Worm (Caenorhabditis elegans): ENCODE results near the gene M02E1.1.
A peak's percentile ranks its signal among the peaks of the same experiment; 100 is the strongest.
"Not testable (repeated sequence)": the region's sequence is repeated elsewhere in the genome, so short reads cannot be mapped to it uniquely, and the experiment has no call there.

M02E1.1 gene

DNA sequence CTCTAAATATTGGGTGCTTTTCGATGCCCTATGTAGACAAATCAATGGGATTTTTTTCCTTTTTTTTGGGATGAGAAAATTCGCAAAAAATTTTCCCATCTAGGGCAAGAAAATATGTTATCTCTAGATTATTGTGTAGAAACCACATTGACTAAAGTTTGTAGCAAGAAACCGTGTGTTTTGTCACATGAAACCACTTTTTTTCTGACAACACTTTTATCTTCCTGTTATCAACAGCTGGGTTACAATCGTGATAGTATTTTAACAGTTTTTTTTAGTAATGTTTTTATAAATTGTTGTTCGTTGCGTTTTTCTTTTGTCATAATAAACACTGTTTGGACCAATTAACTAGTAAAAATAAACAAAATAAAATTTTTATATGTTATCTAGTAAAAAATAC is 13.7 kb upstream of the M02E1.1 start:
- TF ChIP-seq klf-2 (GFP tag; conservative IDR thresholded peaks at IDR 0.05) (no peak), T22C8.4 (GFP tag; IDR thresholded peaks at IDR 0.05) (no peak), flt-1 (GFP tag; IDR thresholded peaks at IDR 0.05) (no peak), ztf-23 (GFP tag; IDR thresholded peaks at IDR 0.05) (no peak), tab-1 (GFP tag; IDR thresholded peaks at IDR 0.05) (no peak), ref-1 (GFP tag; conservative IDR thresholded peaks at IDR 0.05) (no peak), med-1 (GFP tag; optimal IDR thresholded peaks at IDR 0.05; ENCODE audit: insufficient read depth) (no peak), cog-1 (tag; optimal IDR thresholded peaks at IDR 0.05) (no peak), ztf-29 (GFP tag; IDR thresholded peaks at IDR 0.05) (no peak)

DNA sequence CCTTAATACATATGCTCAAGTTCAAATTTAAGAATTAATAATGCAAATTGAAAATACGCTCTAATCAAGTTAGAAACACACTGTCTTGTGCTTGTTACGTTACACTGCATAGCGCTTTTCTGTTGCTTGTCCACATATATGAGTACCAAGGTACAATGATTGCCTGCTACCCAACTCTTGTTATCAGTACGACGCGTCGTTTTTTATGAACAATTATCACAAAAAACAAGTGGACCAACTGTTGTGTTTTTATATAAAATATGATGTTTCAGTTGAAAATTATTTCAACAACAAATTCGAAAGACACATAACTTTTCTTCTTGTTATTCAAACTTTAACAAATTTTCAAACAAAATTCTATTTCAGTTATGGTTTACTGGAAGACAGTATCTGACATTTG is 13.0 kb upstream of the M02E1.1 start, which contains the start of gene M02E1.4:
TSS of gene M02E1.4 (plus strand) at position 367 of the 400 bp plus-strand sequence.
- TF ChIP-seq ztf-29 (GFP tag; IDR thresholded peaks at IDR 0.05) (no peak), flt-1 (GFP tag; IDR thresholded peaks at IDR 0.05) (no peak), cog-1 (tag; optimal IDR thresholded peaks at IDR 0.05) (no peak), T22C8.4 (GFP tag; IDR thresholded peaks at IDR 0.05) (no peak), med-1 (GFP tag; optimal IDR thresholded peaks at IDR 0.05; ENCODE audit: insufficient read depth) (no peak), ztf-23 (GFP tag; IDR thresholded peaks at IDR 0.05) (no peak), klf-2 (GFP tag; conservative IDR thresholded peaks at IDR 0.05) (no peak), tab-1 (GFP tag; IDR thresholded peaks at IDR 0.05) (no peak), ref-1 (GFP tag; conservative IDR thresholded peaks at IDR 0.05) (no peak)

- not testable (repeated sequence) for TF ChIP-seq med-1 (GFP tag; optimal IDR thresholded peaks at IDR 0.05; ENCODE audit: insufficient read depth); ztf-29 (GFP tag; IDR thresholded peaks at IDR 0.05); flt-1 (GFP tag; IDR thresholded peaks at IDR 0.05)
These were observed 3.7 kb upstream of the M02E1.1 start, which contains the start of gene M02E1.3 for ce11 chrX:322223-322622. Gene M02E1.3, plus strand, starts transcription at chrX:322523.

DNA sequence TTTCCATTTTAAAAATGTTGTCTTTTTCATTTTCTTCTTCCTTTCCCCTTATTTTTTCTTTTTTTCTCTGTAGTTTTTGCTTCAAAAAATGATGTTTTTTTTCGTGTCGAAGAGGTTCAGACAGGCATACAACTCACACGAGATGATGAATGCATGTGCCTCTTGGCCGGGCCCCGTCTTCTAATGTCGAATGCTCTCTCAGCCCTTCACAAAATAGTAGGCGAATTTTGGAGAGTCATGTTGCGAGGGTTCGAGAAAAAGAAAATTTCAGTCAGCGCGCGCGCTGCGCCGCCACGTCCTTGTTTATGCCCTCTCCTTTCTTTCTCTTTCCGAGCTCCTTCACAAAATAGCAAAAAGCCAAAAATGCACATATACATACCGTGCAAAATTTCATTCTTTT is 1.9 kb upstream of the M02E1.1 start:
- TF ChIP-seq med-1 (GFP tag; optimal IDR thresholded peaks at IDR 0.05; ENCODE audit: insufficient read depth) (no peak), ztf-23 (GFP tag; IDR thresholded peaks at IDR 0.05) (no peak), T22C8.4 (GFP tag; IDR thresholded peaks at IDR 0.05) (no peak), ref-1 (GFP tag; conservative IDR thresholded peaks at IDR 0.05) (no peak), ztf-29 (GFP tag; IDR thresholded peaks at IDR 0.05) (no peak), cog-1 (tag; optimal IDR thresholded peaks at IDR 0.05) (no peak), flt-1 (GFP tag; IDR thresholded peaks at IDR 0.05) (no peak), klf-2 (GFP tag; conservative IDR thresholded peaks at IDR 0.05) (no peak), tab-1 (GFP tag; IDR thresholded peaks at IDR 0.05) (no peak)

DNA sequence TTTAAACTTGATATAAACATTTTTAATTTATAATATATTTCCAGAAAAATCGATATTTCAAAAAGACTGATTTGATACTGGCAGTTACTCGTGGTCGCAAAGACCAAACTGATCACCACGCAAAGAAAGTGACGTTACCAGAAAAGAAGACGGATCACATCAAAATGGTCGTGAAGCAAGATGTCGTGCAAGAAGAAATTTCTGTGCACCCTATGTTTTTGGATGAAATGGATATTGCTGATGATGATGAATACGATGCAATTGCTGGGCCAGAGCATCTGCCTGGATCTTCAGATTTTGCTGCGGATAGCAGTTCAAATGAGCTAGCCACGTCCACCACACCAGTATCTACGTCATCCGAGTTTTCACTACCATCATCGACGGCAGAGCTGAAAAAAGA is 2.8 kb downstream of the M02E1.1 start:
- no peak for TF ChIP-seq ztf-23 (GFP tag; IDR thresholded peaks at IDR 0.05)
- no peak for TF ChIP-seq tab-1 (GFP tag; IDR thresholded peaks at IDR 0.05)
- no peak for TF ChIP-seq flt-1 (GFP tag; IDR thresholded peaks at IDR 0.05)
- TF ChIP-seq T22C8.4 (GFP tag; IDR thresholded peaks at IDR 0.05) = no peak
- no peak for TF ChIP-seq ref-1 (GFP tag; conservative IDR thresholded peaks at IDR 0.05)
- no peak for TF ChIP-seq ztf-29 (GFP tag; IDR thresholded peaks at IDR 0.05)

ce11 chrX:330861-331260 is 5.0 kb downstream of the M02E1.1 start:
- TF ChIP-seq flt-1 (GFP tag; IDR thresholded peaks at IDR 0.05) = peak; percentile 69; the same call in 1 of the 2 replicates

ce11 chrX:332643-333042 is 6.7 kb downstream of the M02E1.1 start:
- TF ChIP-seq ztf-29 (GFP tag; IDR thresholded peaks at IDR 0.05) = no peak
- no peak for TF ChIP-seq med-1 (GFP tag; optimal IDR thresholded peaks at IDR 0.05; ENCODE audit: insufficient read depth)
- no peak for TF ChIP-seq flt-1 (GFP tag; IDR thresholded peaks at IDR 0.05)
- TF ChIP-seq tab-1 (GFP tag; IDR thresholded peaks at IDR 0.05) = no peak
- no peak for TF ChIP-seq T22C8.4 (GFP tag; IDR thresholded peaks at IDR 0.05)
- TF ChIP-seq klf-2 (GFP tag; conservative IDR thresholded peaks at IDR 0.05) = no peak
- TF ChIP-seq cog-1 (tag; optimal IDR thresholded peaks at IDR 0.05) = no peak
- no peak for TF ChIP-seq ref-1 (GFP tag; conservative IDR thresholded peaks at IDR 0.05)
- TF ChIP-seq ztf-23 (GFP tag; IDR thresholded peaks at IDR 0.05) = no peak

ce11 chrX:334452-334851 is 8.5 kb downstream of the M02E1.1 start:
- no peak for TF ChIP-seq med-1 (GFP tag; optimal IDR thresholded peaks at IDR 0.05; ENCODE audit: insufficient read depth)
- no peak for TF ChIP-seq tab-1 (GFP tag; IDR thresholded peaks at IDR 0.05)
- no peak for TF ChIP-seq cog-1 (tag; optimal IDR thresholded peaks at IDR 0.05)
- TF ChIP-seq ztf-29 (GFP tag; IDR thresholded peaks at IDR 0.05) = no peak
- TF ChIP-seq ref-1 (GFP tag; conservative IDR thresholded peaks at IDR 0.05) = no peak
- no peak for TF ChIP-seq ztf-23 (GFP tag; IDR thresholded peaks at IDR 0.05)
- no peak for TF ChIP-seq klf-2 (GFP tag; conservative IDR thresholded peaks at IDR 0.05)
- TF ChIP-seq T22C8.4 (GFP tag; IDR thresholded peaks at IDR 0.05) = no peak
- no peak for TF ChIP-seq flt-1 (GFP tag; IDR thresholded peaks at IDR 0.05)

DNA sequence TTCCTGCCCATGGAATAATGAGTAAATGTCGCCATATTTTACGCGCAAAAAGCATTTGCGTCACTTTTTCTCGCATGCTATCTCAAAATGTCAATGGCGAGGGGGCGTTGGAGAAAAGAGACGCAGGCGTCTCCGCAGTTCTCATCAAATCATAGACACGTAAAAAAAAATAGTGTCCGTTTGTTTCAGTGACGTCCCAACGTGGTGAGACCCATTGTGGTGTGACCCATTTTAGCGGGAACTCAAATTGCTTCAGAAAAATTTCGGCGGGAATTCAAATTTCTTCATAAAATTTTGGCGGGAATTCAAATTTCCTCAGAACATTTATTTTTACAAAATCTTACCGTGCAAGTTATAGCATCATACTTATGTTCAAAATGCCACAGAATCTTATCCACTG is 17.9 kb downstream of the M02E1.1 start:
- TF ChIP-seq ztf-29 (GFP tag; IDR thresholded peaks at IDR 0.05) = no peak
- no peak for TF ChIP-seq cog-1 (tag; optimal IDR thresholded peaks at IDR 0.05)
- TF ChIP-seq tab-1 (GFP tag; IDR thresholded peaks at IDR 0.05) = no peak
- no peak for TF ChIP-seq ref-1 (GFP tag; conservative IDR thresholded peaks at IDR 0.05)
- TF ChIP-seq ztf-23 (GFP tag; IDR thresholded peaks at IDR 0.05) = no peak
- TF ChIP-seq T22C8.4 (GFP tag; IDR thresholded peaks at IDR 0.05) = no peak
- no peak for TF ChIP-seq med-1 (GFP tag; optimal IDR thresholded peaks at IDR 0.05; ENCODE audit: insufficient read depth)
- TF ChIP-seq flt-1 (GFP tag; IDR thresholded peaks at IDR 0.05) = no peak
- TF ChIP-seq klf-2 (GFP tag; conservative IDR thresholded peaks at IDR 0.05) = no peak

DNA sequence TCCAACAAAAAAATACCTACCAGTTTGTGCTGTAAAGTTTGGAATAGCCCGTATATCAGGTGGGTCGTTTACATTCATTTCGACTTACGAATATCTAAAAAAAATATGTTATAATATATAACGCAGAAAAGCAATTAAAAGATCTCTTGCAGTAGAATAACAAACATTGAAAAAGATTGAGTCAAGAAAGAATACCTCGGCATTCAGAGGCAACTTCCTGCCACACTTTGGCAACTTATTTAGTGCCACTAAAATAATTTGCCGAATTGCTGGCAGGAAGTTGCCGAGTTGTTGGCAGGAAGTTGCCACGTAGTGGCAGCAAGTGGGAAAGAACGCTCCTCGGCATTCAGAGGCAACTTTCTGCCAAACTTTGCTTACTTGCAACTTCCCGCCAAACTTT is 21.2 kb downstream of the M02E1.1 start, which contains the start of gene C04E7.3:
TSS of gene C04E7.3 (minus strand) at position 101 of the 400 bp plus-strand sequence.
- not testable (repeated sequence) for TF ChIP-seq med-1 (GFP tag; optimal IDR thresholded peaks at IDR 0.05; ENCODE audit: insufficient read depth); flt-1 (GFP tag; IDR thresholded peaks at IDR 0.05); ref-1 (GFP tag; conservative IDR thresholded peaks at IDR 0.05)
